Worm (Caenorhabditis elegans) whole organism, L1 larva: ENCODE measurements around the gene ZK1240.11.
A peak's percentile ranks its signal among the peaks of the same experiment; 100 is the strongest.

Experiments used
- C16A3.4 ChIP-seq: fragments of 150-350 bp; optimal IDR thresholded peaks from 2 replicates; lab custom pipeline; 2014; ENCODE audit warnings: missing biosample characterization, missing genetic modification characterization
- C34B4.2 ChIP-seq: sonication (generic microtip); optimal IDR thresholded peaks from 2 replicates; lab custom pipeline; 2017; ENCODE audit warnings: mild to moderate bottlenecking, missing genetic modification characterization, missing compliant biosample characterization
- F16B12.6 ChIP-seq: fragments of 150-350 bp; optimal IDR thresholded peaks from 2 replicates; lab custom pipeline; 2014; ENCODE audit warnings: missing biosample characterization, missing genetic modification characterization
- Y116A8C.19 ChIP-seq: sonication (generic microtip); optimal IDR thresholded peaks from 2 replicates; lab custom pipeline; 2016; ENCODE audit warnings: missing compliant biosample characterization, missing genetic modification characterization, borderline replicate concordance
- ama-1 ChIP-seq: fragments of 150-350 bp; optimal IDR thresholded peaks from 2 replicates; lab custom pipeline; 2014
- ceh-82 ChIP-seq, 3 experiments: fragments of 150-350 bp in 1 of 3; sonication (generic microtip) in 2 of 3; optimal IDR thresholded peaks; 2 replicates each; lab custom pipeline; 2014 to 2017; ENCODE audit warnings: missing biosample characterization in 3 of 3, missing genetic modification characterization in 3 of 3
- ceh-90 ChIP-seq: sonication (generic microtip); optimal IDR thresholded peaks from 2 replicates; lab custom pipeline; 2016; ENCODE audit warnings: missing genetic modification characterization, missing compliant biosample characterization
- dpl-1 ChIP-seq, 3 experiments: fragments of 150-350 bp in 2 of 3; sonication (generic microtip) in 1 of 3; optimal IDR thresholded peaks; 2 replicates each; lab custom pipeline; 2014 to 2017; ENCODE audit warnings: missing biosample characterization in 3 of 3, missing genetic modification characterization in 3 of 3, missing genetic modification reagents in 3 of 3
- dsc-1 ChIP-seq: sonication (generic microtip); optimal IDR thresholded peaks from 2 replicates; lab custom pipeline; 2016; ENCODE audit warnings: mild to moderate bottlenecking, missing genetic modification characterization, missing compliant biosample characterization
- efl-1 ChIP-seq, 4 experiments: fragments of 150-350 bp; optimal IDR thresholded peaks in 3 of 4; peaks in 1 of 4; 1 replicate in 1 of 4; 2 replicates in 3 of 4; lab custom pipeline; 2014; ENCODE audit warnings: missing biosample characterization in 2 of 4, missing genetic modification characterization in 2 of 4, missing genetic modification reagents in 2 of 4
- egl-13 ChIP-seq: sonication (generic microtip); optimal IDR thresholded peaks from 2 replicates; lab custom pipeline; 2016; ENCODE audit warnings: missing genotype, missing genetic modification reagents, missing genetic modification characterization, missing compliant biosample characterization
- fkh-10 ChIP-seq: sonication (generic microtip); optimal IDR thresholded peaks from 2 replicates; lab custom pipeline; 2017; ENCODE audit warnings: missing biosample characterization, missing genetic modification reagents, missing genetic modification characterization
- fkh-4 ChIP-seq: sonication (generic microtip); optimal IDR thresholded peaks from 2 replicates; lab custom pipeline; 2016; ENCODE audit warnings: missing compliant biosample characterization, missing genetic modification characterization, borderline replicate concordance
- fkh-8 ChIP-seq: sonication (generic microtip); optimal IDR thresholded peaks from 2 replicates; lab custom pipeline; 2016; ENCODE audit warnings: mild to moderate bottlenecking, missing genetic modification characterization, missing compliant biosample characterization
- irx-1 ChIP-seq: sonication (generic microtip); optimal IDR thresholded peaks from 2 replicates; lab custom pipeline; 2016; ENCODE audit warnings: missing genetic modification characterization, missing compliant biosample characterization
- isw-1 ChIP-seq: fragments of 200-800 bp; sonication (Bioruptor generic); IDR thresholded peaks from 2 replicates; pipeline ENCODE4 v1.3.6; 2022; ENCODE audit warnings: missing genetic modification characterization, missing compliant biosample characterization
- lin-13 ChIP-seq: fragments of 150-350 bp; optimal IDR thresholded peaks from 2 replicates; lab custom pipeline; 2014; ENCODE audit warnings: missing biosample characterization, missing genetic modification reagents, missing genetic modification characterization
- lin-14 ChIP-seq: fragments of 200-800 bp; sonication (Bioruptor generic); optimal IDR thresholded peaks from 2 replicates; lab custom pipeline; 2018; ENCODE audit warnings: mild to moderate bottlenecking, missing genetic modification characterization, moderate library complexity, missing compliant biosample characterization
- lin-15B ChIP-seq: fragments of 150-350 bp; sonication (generic microtip); optimal IDR thresholded peaks from 3 replicates; lab custom pipeline; 2014; ENCODE audit warnings: missing biosample characterization, missing genetic modification characterization
- lin-35 ChIP-seq, 2 experiments: fragments of 150-350 bp; optimal IDR thresholded peaks; 2 replicates each; lab custom pipeline; 2014; ENCODE audit warnings: missing biosample characterization in 2 of 2, missing genetic modification characterization in 2 of 2, missing genetic modification reagents in 2 of 2
- lsy-2 ChIP-seq, 2 experiments: fragments of 150-350 bp; optimal IDR thresholded peaks; 2 replicates each; lab custom pipeline; 2014; ENCODE audit warnings: missing biosample characterization in 2 of 2, missing genetic modification characterization in 2 of 2
- mdl-1 ChIP-seq, 2 experiments: fragments of 150-350 bp; optimal IDR thresholded peaks; 2 replicates each; lab custom pipeline; 2014 to 2017; ENCODE audit warnings: missing biosample characterization in 2 of 2, missing genetic modification characterization in 2 of 2, inconsistent platforms in 1 of 2
- mep-1 ChIP-seq: fragments of 150-350 bp; optimal IDR thresholded peaks from 2 replicates; lab custom pipeline; 2014; ENCODE audit warnings: missing biosample characterization, missing genetic modification characterization
- nhr-11 ChIP-seq: fragments of 150-350 bp; optimal IDR thresholded peaks from 2 replicates; lab custom pipeline; 2014; ENCODE audit warnings: missing biosample characterization, missing genetic modification characterization
- nhr-20 ChIP-seq: sonication (generic microtip); optimal IDR thresholded peaks from 2 replicates; lab custom pipeline; 2016; ENCODE audit warnings: mild to moderate bottlenecking, missing genetic modification characterization, missing compliant biosample characterization
- nhr-28 ChIP-seq: fragments of 150-350 bp; optimal IDR thresholded peaks from 2 replicates; lab custom pipeline; 2014; ENCODE audit warnings: missing biosample characterization, missing genetic modification characterization
- nhr-90 ChIP-seq: sonication (generic microtip); optimal IDR thresholded peaks from 2 replicates; lab custom pipeline; 2016; ENCODE audit warnings: mild to moderate bottlenecking, missing genetic modification characterization, missing compliant biosample characterization; ENCODE audit not compliant: poor library complexity
- pag-3 ChIP-seq: sonication (generic microtip); optimal IDR thresholded peaks from 2 replicates; lab custom pipeline; 2017; ENCODE audit warnings: missing genetic modification characterization, mild to moderate bottlenecking, missing compliant biosample characterization, antibody characterized with exemption, borderline replicate concordance; ENCODE audit not compliant: insufficient read depth
- rnt-1 ChIP-seq: sonication (generic microtip); optimal IDR thresholded peaks from 2 replicates; lab custom pipeline; 2016; ENCODE audit warnings: mild to moderate bottlenecking, missing genetic modification characterization, moderate library complexity, missing compliant biosample characterization
- skn-1 ChIP-seq: fragments of 150-350 bp; optimal IDR thresholded peaks from 2 replicates; lab custom pipeline; 2014; ENCODE audit warnings: missing biosample characterization, missing genetic modification characterization
- snu-23 ChIP-seq: sonication (generic microtip); optimal IDR thresholded peaks from 2 replicates; lab custom pipeline; 2016; ENCODE audit warnings: missing genetic modification characterization, missing compliant biosample characterization
- sup-37 ChIP-seq: fragments of 200-800 bp; sonication (Bioruptor generic); optimal IDR thresholded peaks from 2 replicates; lab custom pipeline; 2018; ENCODE audit warnings: mild to moderate bottlenecking, missing genetic modification characterization, missing compliant biosample characterization
- swsn-7 ChIP-seq: sonication (generic microtip); optimal IDR thresholded peaks from 2 replicates; lab custom pipeline; 2016; ENCODE audit warnings: missing genetic modification characterization, missing compliant biosample characterization
- tbx-2 ChIP-seq: sonication (generic microtip); optimal IDR thresholded peaks from 2 replicates; lab custom pipeline; 2016; ENCODE audit warnings: missing genetic modification characterization, missing compliant biosample characterization
- unc-62 ChIP-seq: fragments of 150-350 bp; optimal IDR thresholded peaks from 2 replicates; lab custom pipeline; 2014; ENCODE audit warnings: missing biosample characterization, missing genetic modification reagents, missing genetic modification characterization
- xbp-1 ChIP-seq: sonication (generic microtip); optimal IDR thresholded peaks from 2 replicates; lab custom pipeline; 2016; ENCODE audit warnings: missing genetic modification characterization, missing compliant biosample characterization
- zip-4 ChIP-seq: fragments of 200-800 bp; sonication (Bioruptor generic); optimal IDR thresholded peaks from 2 replicates; lab custom pipeline; 2018; ENCODE audit warnings: mild to moderate bottlenecking, missing genetic modification characterization, moderate library complexity, missing compliant biosample characterization
- ztf-11 ChIP-seq, 2 experiments: sonication (generic microtip); optimal IDR thresholded peaks; 2 replicates each; lab custom pipeline; 2016 to 2017; ENCODE audit warnings: missing genetic modification characterization in 2 of 2, missing biosample characterization in 1 of 2, missing compliant biosample characterization in 1 of 2

The ZK1240.11 gene

DNA sequence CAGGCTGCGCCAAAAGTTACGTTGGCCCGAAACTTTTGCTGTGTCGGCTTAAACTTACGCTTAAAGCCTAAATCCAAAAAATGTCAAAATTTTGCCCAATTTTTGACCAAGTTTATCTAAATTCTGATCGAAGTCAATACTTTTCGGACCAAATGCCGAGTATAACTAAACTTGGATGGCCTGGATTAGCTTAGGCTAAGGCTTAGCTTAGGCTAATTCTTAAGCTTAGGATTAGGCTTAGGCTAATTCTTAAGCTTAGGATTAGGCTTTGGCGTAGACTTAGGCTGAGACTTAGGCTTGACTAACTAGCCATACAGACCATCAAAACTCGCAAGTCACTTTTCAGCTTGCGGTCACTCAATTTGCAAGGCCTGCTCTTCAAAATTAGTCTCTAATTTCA lies 11.1 kb downstream of the ZK1240.11 start:
- TF ChIP-seq nhr-90 (tag; lab: Kevin White, UChicago) (no peak), C34B4.2 (no peak), ceh-90 (no peak)

DNA sequence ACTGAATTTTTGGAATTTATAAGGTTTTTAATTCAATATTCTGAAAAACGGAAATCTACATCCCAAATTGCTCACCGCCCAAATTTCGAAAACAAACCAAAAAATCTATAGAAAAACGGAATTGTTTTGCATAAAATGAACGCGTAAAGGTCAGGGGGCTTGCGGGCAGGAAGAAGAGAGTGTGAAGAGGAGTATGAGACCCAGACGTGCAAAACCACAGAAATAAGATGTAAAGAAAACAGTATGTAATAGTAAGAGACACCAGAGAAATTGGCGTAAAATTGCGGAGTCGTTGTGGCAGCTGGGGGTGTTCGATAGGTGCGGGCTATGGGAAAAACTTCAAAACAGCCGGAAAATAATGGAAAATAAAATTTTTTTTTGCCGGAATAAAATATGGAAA lies 15.9 kb downstream of the ZK1240.11 start:
- TF ChIP-seq rnt-1 (tag; lab: Kevin White, UChicago): peak; percentile 78
- TF ChIP-seq snu-23 (GFP tag; lab: Kevin White, UChicago): peak; percentile 6
- peak in 1 of 2 experiments; percentile 10 for TF ChIP-seq lsy-2 (tag; optimal IDR thresholded peaks at IDR 0.05; lab: Kevin White, UChicago)
- peak; percentile 34 to 44 for TF ChIP-seq efl-1 (optimal IDR thresholded peaks at IDR 0.05; lab: Kevin White, UChicago)
- peak; percentile 18 to 20 for TF ChIP-seq efl-1 (GFP tag; optimal IDR thresholded peaks at IDR 0.05 in 1 of 2; lab: Kevin White, UChicago)
- TF ChIP-seq Y116A8C.19 (tag; lab: Kevin White, UChicago): no peak
- no peak for TF ChIP-seq fkh-4 (tag; lab: Kevin White, UChicago)
- no peak for TF ChIP-seq ztf-11 (tag; optimal IDR thresholded peaks at IDR 0.05; lab: Kevin White, UChicago)
- peak; percentile 35 for TF ChIP-seq mep-1 (tag; lab: Kevin White, UChicago)
- peak; percentile 4 for TF ChIP-seq F16B12.6 (tag; lab: Kevin White, UChicago)
- peak; percentile 61 for TF ChIP-seq lin-14
- peak; percentile 10 to 23 for TF ChIP-seq lin-35 (GFP tag; optimal IDR thresholded peaks at IDR 0.05; lab: Kevin White, UChicago)

ce11 chrII:2341515-2341914 lies 16.5 kb downstream of the ZK1240.11 start, which contains the start of gene enri-1:
Gene enri-1 (minus strand): TSS chrII:2341615.
- no peak for TF ChIP-seq dsc-1 (tag; lab: Kevin White, UChicago)
- no peak for TF ChIP-seq fkh-10
- TF ChIP-seq ztf-11 (tag; optimal IDR thresholded peaks at IDR 0.05; lab: Kevin White, UChicago): no peak
- TF ChIP-seq isw-1: no peak
- TF ChIP-seq sup-37: no peak
- TF ChIP-seq fkh-8 (tag; lab: Kevin White, UChicago): no peak
- TF ChIP-seq ceh-90: no peak
- TF ChIP-seq egl-13 (tag; lab: Kevin White, UChicago): no peak
- TF ChIP-seq unc-62 (GFP tag; lab: Kevin White, UChicago): no peak
- no peak for TF ChIP-seq mep-1 (tag; lab: Kevin White, UChicago)
- TF ChIP-seq ama-1 (lab: Kevin White, UChicago): no peak
- TF ChIP-seq skn-1: no peak
- TF ChIP-seq tbx-2 (tag; lab: Kevin White, UChicago): no peak

DNA sequence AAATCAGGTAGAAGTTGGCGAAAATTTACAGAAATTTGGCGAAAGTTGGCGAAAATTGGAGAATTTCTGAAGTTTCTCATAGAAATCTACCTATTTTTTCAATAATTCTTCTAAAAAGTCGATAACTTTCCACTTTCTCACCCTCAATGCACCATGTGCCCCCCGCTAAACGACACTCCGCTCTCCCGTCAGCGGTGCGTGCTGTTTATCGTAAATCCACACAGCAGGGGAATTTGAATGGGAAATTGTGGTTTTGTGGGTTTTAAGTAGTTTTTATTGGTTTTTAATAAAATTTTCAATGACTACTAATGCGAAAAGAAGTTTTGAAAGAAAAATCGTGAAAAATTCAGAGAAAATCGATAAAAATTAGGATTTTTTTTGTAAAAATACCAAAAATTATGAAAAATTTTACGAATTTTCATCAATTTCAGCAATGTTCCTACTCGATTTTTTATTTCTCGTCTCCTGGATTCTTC lies 17.0 kb downstream of the ZK1240.11 start, which contains the start of gene F43C11.6:
Gene F43C11.6, plus strand, starts transcription at position 426 of the 476 bp plus-strand sequence.
- TF ChIP-seq C16A3.4 (tag; lab: Kevin White, UChicago): peak; percentile 55
- TF ChIP-seq rnt-1 (tag; lab: Kevin White, UChicago): peak; percentile 81
- TF ChIP-seq F16B12.6 (tag; lab: Kevin White, UChicago): peak; percentile 48
- TF ChIP-seq swsn-7 (tag; lab: Kevin White, UChicago): peak; percentile 7
- TF ChIP-seq mdl-1 (tag; optimal IDR thresholded peaks at IDR 0.05; lab: Kevin White, UChicago): peak in 1 of 2 experiments; percentile 36
- TF ChIP-seq dsc-1 (tag; lab: Kevin White, UChicago): no peak
- TF ChIP-seq nhr-28 (tag; lab: Kevin White, UChicago): no peak
- peak; percentile 37 to 73 for TF ChIP-seq lsy-2 (tag; optimal IDR thresholded peaks at IDR 0.05; lab: Kevin White, UChicago)
- peak; percentile 23 for TF ChIP-seq skn-1
- TF ChIP-seq nhr-20 (tag; lab: Kevin White, UChicago): peak; percentile 1
- TF ChIP-seq lin-35 (GFP tag; optimal IDR thresholded peaks at IDR 0.05; lab: Kevin White, UChicago): peak; percentile 49 to 77
- TF ChIP-seq nhr-11 (tag; lab: Kevin White, UChicago): no peak
- no peak for TF ChIP-seq irx-1 (tag; lab: Kevin White, UChicago)
- TF ChIP-seq ceh-82 (tag; optimal IDR thresholded peaks at IDR 0.05; lab: Kevin White, UChicago): peak in 2 of 3 experiments; percentile 8 to 54
- TF ChIP-seq lin-13 (GFP tag; lab: Kevin White, UChicago): peak; percentile 25
- TF ChIP-seq dpl-1 (GFP tag; optimal IDR thresholded peaks at IDR 0.05; lab: Kevin White, UChicago): peak; percentile 35 to 76 (median 37)
- peak; percentile 8 for TF ChIP-seq xbp-1 (tag; lab: Kevin White, UChicago)
- no peak for TF ChIP-seq pag-3 (tag; lab: Kevin White, UChicago)
- peak; percentile 27 for TF ChIP-seq lin-15B (tag; lab: Kevin White, UChicago)
- TF ChIP-seq efl-1 (optimal IDR thresholded peaks at IDR 0.05; lab: Kevin White, UChicago): peak; percentile 55 to 63
- peak; percentile 58 to 95 for TF ChIP-seq efl-1 (GFP tag; optimal IDR thresholded peaks at IDR 0.05 in 1 of 2; lab: Kevin White, UChicago)
- no peak for TF ChIP-seq zip-4
